Fruit fly (Drosophila melanogaster): ENCODE data around the gene rogdi.

dm6 chr3L:17035492-17035891 is 13.8 kb upstream of the rogdi start, which contains the start of gene beg:
- TF ChIP-seq CG8478 (optimal IDR thresholded peaks at IDR 0.05) (no peak), CTCF (optimal IDR thresholded peaks at IDR 0.05) (no peak)

Measured in S2 (cell line).